Worm (Caenorhabditis elegans) whole organism, L3 larva: Measurements from ENCODE around the gene slc-46A.
A peak's percentile ranks its signal among the peaks of the same experiment; 100 is the strongest.

Experiments used
- R02D3.7 ChIP-seq: fragments of 150-350 bp; optimal IDR thresholded peaks from 2 replicates; lab custom pipeline; 2014; ENCODE audit warnings: missing biosample characterization, missing genetic modification characterization
- ZK546.5 ChIP-seq: sonication (generic microtip); optimal IDR thresholded peaks from 2 replicates; lab custom pipeline; 2017; ENCODE audit warnings: missing biosample characterization, missing genetic modification characterization
- aly-2 ChIP-seq: fragments of 150-350 bp; optimal IDR thresholded peaks from 2 replicates; lab custom pipeline; 2014; ENCODE audit warnings: missing biosample characterization, missing genetic modification characterization
- ama-1 ChIP-seq: fragments of 150-350 bp; optimal IDR thresholded peaks from 2 replicates; lab custom pipeline; 2018
- ceh-16 ChIP-seq: sonication (generic microtip); optimal IDR thresholded peaks from 2 replicates; lab custom pipeline; 2017; ENCODE audit warnings: missing biosample characterization, missing genetic modification characterization
- ceh-28 ChIP-seq: fragments of 150-350 bp; optimal IDR thresholded peaks from 2 replicates; lab custom pipeline; 2014; ENCODE audit warnings: missing biosample characterization, missing genetic modification reagents, missing genetic modification characterization
- ceh-82 ChIP-seq: fragments of 150-350 bp; optimal IDR thresholded peaks from 2 replicates; lab custom pipeline; 2014; ENCODE audit warnings: missing biosample characterization, missing genetic modification characterization
- ceh-9 ChIP-seq: sonication (generic microtip); optimal IDR thresholded peaks from 2 replicates; lab custom pipeline; 2018; ENCODE audit warnings: missing biosample characterization, missing genetic modification characterization
- daf-12 ChIP-seq: fragments of 150-350 bp; optimal IDR thresholded peaks from 2 replicates; lab custom pipeline; 2014; ENCODE audit warnings: missing biosample characterization, missing genetic modification reagents, missing genetic modification characterization
- egl-27 ChIP-seq: sonication (generic microtip); optimal IDR thresholded peaks from 4 replicates; lab custom pipeline; 2017; ENCODE audit warnings: missing biosample characterization, missing genetic modification reagents, missing genetic modification characterization
- egl-5 ChIP-seq: fragments of 150-350 bp; optimal IDR thresholded peaks from 2 replicates; lab custom pipeline; 2017; ENCODE audit warnings: missing biosample characterization, missing genetic modification reagents, missing genetic modification characterization, inconsistent platforms
- elt-1 ChIP-seq: fragments of 150-350 bp; optimal IDR thresholded peaks from 2 replicates; lab custom pipeline; 2014; ENCODE audit warnings: missing biosample characterization, missing genetic modification characterization
- elt-2 ChIP-seq: sonication (generic microtip); optimal IDR thresholded peaks from 2 replicates; lab custom pipeline; 2016; ENCODE audit warnings: missing genetic modification reagents, mild to moderate bottlenecking, missing genetic modification characterization, missing compliant biosample characterization
- elt-3 ChIP-seq, 3 experiments: fragments of 150-350 bp in 1 of 3; sonication (generic microtip) in 2 of 3; optimal IDR thresholded peaks; 2 replicates in 2 of 3; 4 replicates in 1 of 3; lab custom pipeline; 2014 to 2017; ENCODE audit warnings: missing biosample characterization in 3 of 3, missing genetic modification characterization in 3 of 3
- eor-1 ChIP-seq, 2 experiments: fragments of 150-350 bp; optimal IDR thresholded peaks; 2 replicates each; lab custom pipeline; 2014 to 2018; ENCODE audit warnings: missing biosample characterization in 2 of 2, missing genetic modification characterization in 2 of 2
- fkh-10 ChIP-seq: sonication (generic microtip); optimal IDR thresholded peaks from 2 replicates; lab custom pipeline; 2017; ENCODE audit warnings: missing biosample characterization, missing genetic modification reagents, missing genetic modification characterization
- fkh-2 ChIP-seq: fragments of 150-350 bp; optimal IDR thresholded peaks from 2 replicates; lab custom pipeline; 2014; ENCODE audit warnings: missing biosample characterization, missing genetic modification reagents, missing genetic modification characterization
- fos-1 ChIP-seq: fragments of 150-350 bp; optimal IDR thresholded peaks from 2 replicates; lab custom pipeline; 2014; ENCODE audit warnings: missing biosample characterization, missing genetic modification characterization
- hmg-11 ChIP-seq: sonication (generic microtip); optimal IDR thresholded peaks from 2 replicates; lab custom pipeline; 2016; ENCODE audit warnings: missing genetic modification characterization, missing compliant biosample characterization
- jun-1 ChIP-seq: fragments of 150-350 bp; optimal IDR thresholded peaks from 2 replicates; lab custom pipeline; 2014; ENCODE audit warnings: missing biosample characterization, missing genetic modification reagents, missing genetic modification characterization
- lin-15B ChIP-seq: fragments of 150-350 bp; optimal IDR thresholded peaks from 2 replicates; lab custom pipeline; 2014; ENCODE audit warnings: missing biosample characterization, missing genetic modification characterization
- lin-39 ChIP-seq: fragments of 150-350 bp; optimal IDR thresholded peaks from 2 replicates; lab custom pipeline; 2018; ENCODE audit warnings: missing biosample characterization, missing genetic modification reagents, missing genetic modification characterization
- lsy-12 ChIP-seq: sonication (generic microtip); optimal IDR thresholded peaks from 2 replicates; lab custom pipeline; 2016; ENCODE audit warnings: mild to moderate bottlenecking, missing genetic modification characterization, missing compliant biosample characterization
- mdl-1 ChIP-seq: fragments of 150-350 bp; optimal IDR thresholded peaks from 2 replicates; lab custom pipeline; 2014; ENCODE audit warnings: missing biosample characterization, missing genetic modification characterization
- mml-1 ChIP-seq: fragments of 150-350 bp; sonication (generic microtip); optimal IDR thresholded peaks from 3 replicates; lab custom pipeline; 2014; ENCODE audit warnings: missing biosample characterization, missing genetic modification characterization
- nfya-1 ChIP-seq: sonication (generic microtip); optimal IDR thresholded peaks from 2 replicates; lab custom pipeline; 2017; ENCODE audit warnings: missing genetic modification characterization, mild to moderate bottlenecking, missing compliant biosample characterization, antibody characterized with exemption, moderate library complexity; ENCODE audit not compliant: insufficient read depth
- nhr-12 ChIP-seq: fragments of 150-350 bp; optimal IDR thresholded peaks from 2 replicates; lab custom pipeline; 2014; ENCODE audit warnings: missing biosample characterization, missing genetic modification characterization
- nhr-23 ChIP-seq: fragments of 150-350 bp; optimal IDR thresholded peaks from 2 replicates; lab custom pipeline; 2014; ENCODE audit warnings: missing biosample characterization, missing genetic modification reagents, missing genetic modification characterization
- nhr-237 ChIP-seq: fragments of 150-350 bp; optimal IDR thresholded peaks from 2 replicates; lab custom pipeline; 2014; ENCODE audit warnings: missing biosample characterization, missing genetic modification characterization
- nhr-25 ChIP-seq: sonication (generic microtip); optimal IDR thresholded peaks from 2 replicates; lab custom pipeline; 2017; ENCODE audit warnings: missing biosample characterization, missing genetic modification characterization
- nhr-43 ChIP-seq: sonication (generic microtip); optimal IDR thresholded peaks from 2 replicates; lab custom pipeline; 2016; ENCODE audit warnings: mild to moderate bottlenecking, missing genetic modification characterization, missing compliant biosample characterization; ENCODE audit not compliant: poor library complexity, severe bottlenecking
- nhr-67 ChIP-seq: fragments of 150-350 bp; optimal IDR thresholded peaks from 2 replicates; lab custom pipeline; 2014; ENCODE audit warnings: missing biosample characterization, missing genetic modification characterization
- nhr-76 ChIP-seq: fragments of 150-350 bp; sonication (generic microtip); optimal IDR thresholded peaks from 5 replicates; lab custom pipeline; 2014; ENCODE audit warnings: missing biosample characterization, missing genetic modification characterization
- nhr-77 ChIP-seq: fragments of 150-350 bp; optimal IDR thresholded peaks from 2 replicates; lab custom pipeline; 2014; ENCODE audit warnings: missing biosample characterization, missing genetic modification characterization
- pha-4 ChIP-seq: fragments of 150-350 bp; optimal IDR thresholded peaks from 2 replicates; lab custom pipeline; 2014; ENCODE audit warnings: missing biosample characterization, missing genetic modification reagents, missing genetic modification characterization
- pqm-1 ChIP-seq: fragments of 150-350 bp; optimal IDR thresholded peaks from 2 replicates; lab custom pipeline; 2017; ENCODE audit warnings: missing biosample characterization, missing genetic modification characterization, inconsistent platforms
- sea-2 ChIP-seq: fragments of 150-350 bp; sonication (generic microtip); optimal IDR thresholded peaks from 4 replicates; lab custom pipeline; 2014; ENCODE audit warnings: missing biosample characterization, missing genetic modification reagents, missing genetic modification characterization
- skn-1 ChIP-seq: fragments of 150-350 bp; optimal IDR thresholded peaks from 2 replicates; lab custom pipeline; 2014; ENCODE audit warnings: missing biosample characterization, missing genetic modification characterization
- snpc-4 ChIP-seq: fragments of 150-350 bp; optimal IDR thresholded peaks from 2 replicates; lab custom pipeline; 2014; ENCODE audit warnings: missing biosample characterization, missing genetic modification characterization
- tbx-2 ChIP-seq: sonication (generic microtip); optimal IDR thresholded peaks from 2 replicates; lab custom pipeline; 2016; ENCODE audit warnings: mild to moderate bottlenecking, missing genetic modification characterization, missing compliant biosample characterization
- unc-62 ChIP-seq: fragments of 150-350 bp; sonication (generic microtip); optimal IDR thresholded peaks from 4 replicates; lab custom pipeline; 2014; ENCODE audit warnings: missing biosample characterization, missing genetic modification reagents, missing genetic modification characterization
- zag-1 ChIP-seq: fragments of 150-350 bp; optimal IDR thresholded peaks from 2 replicates; lab custom pipeline; 2014; ENCODE audit warnings: missing biosample characterization, missing genetic modification characterization
- ztf-11 ChIP-seq: fragments of 150-350 bp; optimal IDR thresholded peaks from 2 replicates; lab custom pipeline; 2014; ENCODE audit warnings: missing biosample characterization, missing genetic modification characterization

The slc-46A gene

ce11 chrIV:5354124-5354523 is 35.1 kb downstream of the slc-46A start, which contains the start of gene Y4C6B.1:
Gene Y4C6B.1, plus strand, starts transcription at chrIV:5354488.
- peak; percentile 22 for TF ChIP-seq nfya-1 (tag; lab: Kevin White, UChicago)
- no peak for TF ChIP-seq mdl-1
- TF ChIP-seq lin-15B: peak; percentile 30
- no peak for TF ChIP-seq nhr-12 (tag; lab: Kevin White, UChicago)
- TF ChIP-seq ztf-11: no peak
- TF ChIP-seq tbx-2 (tag; lab: Kevin White, UChicago): no peak
- TF ChIP-seq, all 47 proteins: peak for 2

- no peak for TF ChIP-seq tbx-2 (tag; lab: Kevin White, UChicago)
- TF ChIP-seq jun-1 (tag; lab: Kevin White, UChicago): no peak
- TF ChIP-seq nhr-23 (tag; lab: Kevin White, UChicago): no peak
- no peak for TF ChIP-seq ZK546.5 (tag; lab: Kevin White, UChicago)
- TF ChIP-seq pha-4 (tag; lab: Kevin White, UChicago): no peak
- no peak for TF ChIP-seq elt-2
- no peak for TF ChIP-seq eor-1 (tag; optimal IDR thresholded peaks at IDR 0.05; lab: Kevin White, UChicago)
- TF ChIP-seq lsy-12: no peak
- TF ChIP-seq sea-2 (GFP tag; lab: Kevin White, UChicago): no peak
- TF ChIP-seq nhr-43: no peak
- TF ChIP-seq elt-3 (tag; optimal IDR thresholded peaks at IDR 0.05; lab: Kevin White, UChicago): no peak
- no peak for TF ChIP-seq nhr-25 (tag; lab: Kevin White, UChicago)
- no peak for TF ChIP-seq ceh-28 (tag; lab: Kevin White, UChicago)
- TF ChIP-seq ztf-11: no peak
- no peak for TF ChIP-seq aly-2 (tag; lab: Kevin White, UChicago)
- TF ChIP-seq fos-1 (tag; lab: Kevin White, UChicago): no peak
- no peak for TF ChIP-seq nhr-12 (tag; lab: Kevin White, UChicago)
- no peak for TF ChIP-seq snpc-4 (tag; lab: Kevin White, UChicago)
Observed at ce11 chrIV:5354564-5354963, 35.5 kb downstream of the slc-46A start.

- no peak for TF ChIP-seq ZK546.5 (tag; lab: Kevin White, UChicago)
- TF ChIP-seq fkh-2 (tag; lab: Kevin White, UChicago): no peak
- no peak for TF ChIP-seq nhr-25 (tag; lab: Kevin White, UChicago)
- TF ChIP-seq pha-4 (tag; lab: Kevin White, UChicago): no peak
- peak; percentile 89 for TF ChIP-seq nfya-1 (tag; lab: Kevin White, UChicago)
- TF ChIP-seq jun-1 (tag; lab: Kevin White, UChicago): no peak
Observed at ce11 chrIV:5360533-5360932, 41.5 kb downstream of the slc-46A start, which contains the start of gene F41H10.5. Gene F41H10.5, plus strand, starts transcription at chrIV:5360907.

- TF ChIP-seq egl-27 (no peak), R02D3.7 (tag; lab: Kevin White, UChicago) (no peak), jun-1 (tag; lab: Kevin White, UChicago) (no peak), lin-15B (peak; percentile 93), fos-1 (tag; lab: Kevin White, UChicago) (no peak), nfya-1 (tag; lab: Kevin White, UChicago) (peak; percentile 75), elt-3 (tag; optimal IDR thresholded peaks at IDR 0.05; lab: Kevin White, UChicago) (no peak), ceh-82 (tag; lab: Kevin White, UChicago) (no peak), nhr-43 (peak; percentile 85), ZK546.5 (tag; lab: Kevin White, UChicago) (no peak), ceh-9 (tag; lab: Kevin White, UChicago) (no peak), pqm-1 (tag; lab: Kevin White, UChicago) (no peak), unc-62 (GFP tag; lab: Kevin White, UChicago) (no peak), lsy-12 (no peak), elt-1 (no peak), zag-1 (tag; lab: Kevin White, UChicago) (no peak), mdl-1 (no peak), fkh-10 (no peak), nhr-23 (tag; lab: Kevin White, UChicago) (peak; percentile 75), mml-1 (tag; lab: Kevin White, UChicago) (no peak), hmg-11 (tag; lab: Kevin White, UChicago) (no peak), ceh-16 (tag; lab: Kevin White, UChicago) (no peak), snpc-4 (tag; lab: Kevin White, UChicago) (peak; percentile 92), aly-2 (tag; lab: Kevin White, UChicago) (no peak), ama-1 (lab: Kevin White, UChicago) (no peak), ztf-11 (no peak), nhr-77 (tag; lab: Kevin White, UChicago) (no peak), pha-4 (tag; lab: Kevin White, UChicago) (peak; percentile 75), egl-5 (peak; percentile 73), sea-2 (GFP tag; lab: Kevin White, UChicago) (no peak), lin-39 (tag; lab: Kevin White, UChicago) (peak; percentile 33), fkh-2 (tag; lab: Kevin White, UChicago) (no peak), daf-12 (tag; lab: Kevin White, UChicago) (no peak), nhr-67 (tag; lab: Kevin White, UChicago) (no peak), elt-2 (peak; percentile 28), eor-1 (tag; optimal IDR thresholded peaks at IDR 0.05; lab: Kevin White, UChicago) (no peak), skn-1 (tag; lab: Kevin White, UChicago) (peak; percentile 9), nhr-76 (tag; lab: Kevin White, UChicago) (no peak), tbx-2 (tag; lab: Kevin White, UChicago) (no peak), nhr-237 (no peak), ceh-28 (tag; lab: Kevin White, UChicago) (no peak)
Observed at ce11 chrIV:5364135-5364609, 45.1 kb downstream of the slc-46A start, which contains the start of the genes hda-6 and F41H10.4. Gene hda-6, minus strand, starts transcription at chrIV:5364306. Gene F41H10.4, plus strand, starts transcription at chrIV:5364559.
